Worm (Caenorhabditis elegans): ENCODE results near the gene thn-4.

thn-4 gene

ce11 chrV:16840961-16841360 lies 30.3 kb downstream of the thn-4 start, which contains the start of gene clec-40:
Gene clec-40 (minus strand): TSS chrV:16841061.
- TF ChIP-seq ama-1 (optimal IDR thresholded peaks at IDR 0.05) (no peak), tra-4 (tag; optimal IDR thresholded peaks at IDR 0.05) (no peak), aly-1 (tag; optimal IDR thresholded peaks at IDR 0.05) (no peak), hnd-1 (tag; optimal IDR thresholded peaks at IDR 0.05) (no peak), pes-1 (GFP tag; IDR thresholded peaks at IDR 0.05) (no peak), B0310.2 (tag; optimal IDR thresholded peaks at IDR 0.05) (no peak), scrt-1 (GFP tag; IDR thresholded peaks at IDR 0.05) (no peak), tbx-11 (GFP tag; IDR thresholded peaks at IDR 0.05) (no peak), ceh-13 (GFP tag; optimal IDR thresholded peaks at IDR 0.05) (no peak), flt-1 (GFP tag; IDR thresholded peaks at IDR 0.05) (no peak), F13C5.2 (tag; optimal IDR thresholded peaks at IDR 0.05) (no peak), ceh-36 (tag; optimal IDR thresholded peaks at IDR 0.05) (no peak), hmbx-1 (tag; optimal IDR thresholded peaks at IDR 0.05) (no peak), tbx-37 (GFP tag; conservative IDR thresholded peaks at IDR 0.05) (no peak)

- TF ChIP-seq hmg-4 (GFP tag; optimal IDR thresholded peaks at IDR 0.05): no peak
- no peak for TF ChIP-seq flt-1 (GFP tag; IDR thresholded peaks at IDR 0.05)
- no peak for TF ChIP-seq scrt-1 (GFP tag; IDR thresholded peaks at IDR 0.05)
- TF ChIP-seq ceh-13 (GFP tag; optimal IDR thresholded peaks at IDR 0.05): no peak
- TF ChIP-seq tbx-11 (GFP tag; IDR thresholded peaks at IDR 0.05): no peak
- no peak for TF ChIP-seq aly-1 (tag; optimal IDR thresholded peaks at IDR 0.05)
- TF ChIP-seq F13C5.2 (tag; optimal IDR thresholded peaks at IDR 0.05): no peak
- no peak for TF ChIP-seq tra-4 (tag; optimal IDR thresholded peaks at IDR 0.05)
- no peak for TF ChIP-seq ets-7 (tag; optimal IDR thresholded peaks at IDR 0.05)
These were observed 31.0 kb downstream of the thn-4 start for ce11 chrV:16840283-16840682.

- TF ChIP-seq aly-1 (tag; optimal IDR thresholded peaks at IDR 0.05) (no peak), scrt-1 (GFP tag; IDR thresholded peaks at IDR 0.05) (no peak), hnd-1 (tag; optimal IDR thresholded peaks at IDR 0.05) (no peak), ets-7 (tag; optimal IDR thresholded peaks at IDR 0.05) (no peak), tbx-37 (GFP tag; conservative IDR thresholded peaks at IDR 0.05) (no peak), ceh-36 (tag; optimal IDR thresholded peaks at IDR 0.05) (no peak), flt-1 (GFP tag; IDR thresholded peaks at IDR 0.05) (no peak), B0310.2 (tag; optimal IDR thresholded peaks at IDR 0.05) (no peak), ama-1 (optimal IDR thresholded peaks at IDR 0.05) (no peak), hmg-4 (GFP tag; optimal IDR thresholded peaks at IDR 0.05) (no peak), tra-4 (tag; optimal IDR thresholded peaks at IDR 0.05) (no peak), ceh-13 (GFP tag; optimal IDR thresholded peaks at IDR 0.05) (no peak)
These were observed 32.9 kb downstream of the thn-4 start for ce11 chrV:16838435-16838834.

- no peak for TF ChIP-seq B0310.2 (tag; optimal IDR thresholded peaks at IDR 0.05)
- TF ChIP-seq hmg-4 (GFP tag; optimal IDR thresholded peaks at IDR 0.05): no peak
- no peak for TF ChIP-seq F13C5.2 (tag; optimal IDR thresholded peaks at IDR 0.05)
- TF ChIP-seq tbx-37 (GFP tag; conservative IDR thresholded peaks at IDR 0.05): no peak
- no peak for TF ChIP-seq hmbx-1 (tag; optimal IDR thresholded peaks at IDR 0.05)
These were observed 35.2 kb downstream of the thn-4 start for ce11 chrV:16836100-16836499.

- TF ChIP-seq ceh-36 (tag; optimal IDR thresholded peaks at IDR 0.05) (no peak), B0310.2 (tag; optimal IDR thresholded peaks at IDR 0.05) (no peak), aly-1 (tag; optimal IDR thresholded peaks at IDR 0.05) (no peak), ets-7 (tag; optimal IDR thresholded peaks at IDR 0.05) (no peak), flt-1 (GFP tag; IDR thresholded peaks at IDR 0.05) (no peak), ama-1 (optimal IDR thresholded peaks at IDR 0.05) (no peak)
These were observed 36.3 kb downstream of the thn-4 start, which contains the start of gene tni-3 for ce11 chrV:16834989-16835388. Gene tni-3 (minus strand): TSS chrV:16835128.

- TF ChIP-seq ama-1 (optimal IDR thresholded peaks at IDR 0.05) (no peak), B0310.2 (tag; optimal IDR thresholded peaks at IDR 0.05) (no peak), ceh-13 (GFP tag; optimal IDR thresholded peaks at IDR 0.05) (no peak), hmbx-1 (tag; optimal IDR thresholded peaks at IDR 0.05) (no peak), hnd-1 (tag; optimal IDR thresholded peaks at IDR 0.05) (no peak), F13C5.2 (tag; optimal IDR thresholded peaks at IDR 0.05) (no peak), ets-7 (tag; optimal IDR thresholded peaks at IDR 0.05) (no peak), hmg-4 (GFP tag; optimal IDR thresholded peaks at IDR 0.05) (no peak)
These were observed 37.6 kb downstream of the thn-4 start for ce11 chrV:16833672-16834071.

- TF ChIP-seq scrt-1 (GFP tag; IDR thresholded peaks at IDR 0.05): no peak
These were observed 38.4 kb downstream of the thn-4 start, which contains the start of gene phy-3 for ce11 chrV:16832865-16833264. Gene phy-3 (plus strand): TSS chrV:16833165.

ce11 chrV:16831921-16832320 lies 39.4 kb downstream of the thn-4 start, which contains the start of gene srh-215:
Gene srh-215 (minus strand): TSS chrV:16832021.
- no peak for TF ChIP-seq hmg-4 (GFP tag; optimal IDR thresholded peaks at IDR 0.05)
- no peak for TF ChIP-seq hmbx-1 (tag; optimal IDR thresholded peaks at IDR 0.05)
- TF ChIP-seq ama-1 (optimal IDR thresholded peaks at IDR 0.05): no peak
- TF ChIP-seq aly-1 (tag; optimal IDR thresholded peaks at IDR 0.05): no peak
- no peak for TF ChIP-seq pes-1 (GFP tag; IDR thresholded peaks at IDR 0.05)
- TF ChIP-seq B0310.2 (tag; optimal IDR thresholded peaks at IDR 0.05): no peak
- TF ChIP-seq scrt-1 (GFP tag; IDR thresholded peaks at IDR 0.05): no peak
- no peak for TF ChIP-seq tbx-37 (GFP tag; conservative IDR thresholded peaks at IDR 0.05)
- TF ChIP-seq ets-7 (tag; optimal IDR thresholded peaks at IDR 0.05): no peak
- no peak for TF ChIP-seq tra-4 (tag; optimal IDR thresholded peaks at IDR 0.05)
- no peak for TF ChIP-seq tbx-11 (GFP tag; IDR thresholded peaks at IDR 0.05)
- TF ChIP-seq F13C5.2 (tag; optimal IDR thresholded peaks at IDR 0.05): no peak
- no peak for TF ChIP-seq hnd-1 (tag; optimal IDR thresholded peaks at IDR 0.05)
- no peak for TF ChIP-seq ceh-13 (GFP tag; optimal IDR thresholded peaks at IDR 0.05)
- TF ChIP-seq sea-1 (GFP tag; conservative IDR thresholded peaks at IDR 0.05): no peak
- TF ChIP-seq flt-1 (GFP tag; IDR thresholded peaks at IDR 0.05): no peak
